Fruit fly (Drosophila melanogaster): ENCODE measurements around the gene PyK.

Gene PyK

DNA sequence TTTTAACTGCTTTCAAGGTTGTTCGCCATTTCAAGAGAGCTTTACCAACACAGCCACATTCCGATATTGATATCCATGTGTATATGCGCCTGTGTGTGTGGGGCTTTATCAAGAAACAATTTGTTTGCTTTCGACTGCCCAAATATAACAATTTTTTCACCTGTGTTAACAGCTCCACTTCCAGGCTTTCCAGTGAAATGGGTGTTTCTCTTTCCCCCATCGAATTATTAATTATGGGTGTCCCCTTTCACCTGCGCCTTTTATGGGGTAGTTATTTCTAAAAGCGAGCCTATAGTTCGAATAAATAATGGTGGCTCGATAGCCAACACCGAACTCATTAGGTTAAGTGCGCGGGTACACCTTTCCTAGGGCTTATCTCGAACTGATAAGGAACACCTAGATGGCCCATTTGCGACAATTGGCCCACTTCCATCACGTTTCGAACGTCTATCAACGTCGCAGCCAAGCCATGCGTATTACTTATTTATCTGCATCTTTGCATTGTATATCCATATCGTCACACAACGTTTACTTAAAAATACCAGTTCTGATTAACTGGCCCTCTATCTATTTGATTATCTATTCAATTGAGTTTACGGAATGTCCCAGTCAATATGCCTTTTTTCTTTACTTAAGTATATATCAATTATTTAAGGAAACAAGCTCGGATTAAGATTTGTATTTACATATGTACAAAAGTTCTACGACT is 44.7 kb downstream of the PyK start (continued):
- TF ChIP-seq Med (GFP tag) (peak; percentile 70), CG10209 (GFP tag; optimal IDR thresholded peaks at IDR 0.05) (no peak), ro (GFP tag; IDR thresholded peaks at IDR 0.05) (no peak), Fer1 (GFP tag; optimal IDR thresholded peaks at IDR 0.05) (peak; percentile 35), Hr78 (GFP tag; optimal IDR thresholded peaks at IDR 0.05) (peak in 1 of 2 experiments; percentile 32), mirr (GFP tag; optimal IDR thresholded peaks at IDR 0.05) (peak; percentile 91), CG3281 (GFP tag; optimal IDR thresholded peaks at IDR 0.05) (peak; percentile 31), gcm2 (GFP tag; optimal IDR thresholded peaks at IDR 0.05) (no peak), fd64A (GFP tag; optimal IDR thresholded peaks at IDR 0.05) (peak; percentile 9), sd (tag; optimal IDR thresholded peaks at IDR 0.05) (peak; percentile 56), CG34376 (GFP tag; optimal IDR thresholded peaks at IDR 0.05) (peak; percentile 53), Atf6 (GFP tag; IDR thresholded peaks at IDR 0.05) (0 out of 2 replicates have a peak, but pooled peaks have one; percentile 8)

dm6 chr3R:22420911-22421310 is 53.6 kb downstream of the PyK start, which contains the start of the genes Nop56 and mats:
Gene Nop56 (minus strand): TSS chr3R:22421068.
Gene mats (plus strand): TSS chr3R:22421161.
- peak; percentile 33 for TF ChIP-seq caup (GFP tag; optimal IDR thresholded peaks at IDR 0.05; ENCODE audit: severe bottlenecking)
- no peak for TF ChIP-seq CG7271 (tag; optimal IDR thresholded peaks at IDR 0.05)
- no peak for TF ChIP-seq otp (GFP tag; IDR thresholded peaks at IDR 0.05)
- TF ChIP-seq run (tag; optimal IDR thresholded peaks at IDR 0.05), result no peak
- peak; percentile 43 for TF ChIP-seq CG2116 (GFP tag; optimal IDR thresholded peaks at IDR 0.05)
- TF ChIP-seq phol (tag; optimal IDR thresholded peaks at IDR 0.05), result peak; percentile 48
- TF ChIP-seq fu2 (GFP tag; optimal IDR thresholded peaks at IDR 0.05), result no peak
- TF ChIP-seq p53 (GFP tag; optimal IDR thresholded peaks at IDR 0.05), result no peak
- no peak for TF ChIP-seq fd96Cb (tag; optimal IDR thresholded peaks at IDR 0.05)
- peak; percentile 37 for TF ChIP-seq Dref (GFP tag; IDR thresholded peaks at IDR 0.05)
- TF ChIP-seq B-H1 (GFP tag; IDR thresholded peaks at IDR 0.05), result no peak
- TF ChIP-seq CG3726 (GFP tag; IDR thresholded peaks at IDR 0.05), result no peak
- no peak for TF ChIP-seq wor (GFP tag; IDR thresholded peaks at IDR 0.05)
- TF ChIP-seq MESR4 (GFP tag; optimal IDR thresholded peaks at IDR 0.05), result peak; percentile 95
- TF ChIP-seq CG7372 (GFP tag; IDR thresholded peaks at IDR 0.05), result no peak
- TF ChIP-seq mam (GFP tag; optimal IDR thresholded peaks at IDR 0.05), result no peak
- TF ChIP-seq gem (tag; optimal IDR thresholded peaks at IDR 0.05), result no peak
- no peak for TF ChIP-seq PHDP (tag; optimal IDR thresholded peaks at IDR 0.05)
- TF ChIP-seq dm (GFP tag; optimal IDR thresholded peaks at IDR 0.05), result peak; percentile 98
- no peak for TF ChIP-seq Hr3 (GFP tag; optimal IDR thresholded peaks at IDR 0.05)
- no peak for TF ChIP-seq CG2889 (GFP tag; IDR thresholded peaks at IDR 0.05)
- TF ChIP-seq CG4360 (GFP tag; IDR thresholded peaks at IDR 0.05), result no peak
- TF ChIP-seq repo (GFP tag; optimal IDR thresholded peaks at IDR 0.05), result no peak
- TF ChIP-seq so (GFP tag; IDR thresholded peaks at IDR 0.05), result 0 out of 3 replicates have a peak, but pooled peaks have one; percentile 16
- TF ChIP-seq CG11504 (tag; optimal IDR thresholded peaks at IDR 0.05), result no peak
- TF ChIP-seq pb (GFP tag; optimal IDR thresholded peaks at IDR 0.05), result no peak
- TF ChIP-seq nerfin-1 (tag; optimal IDR thresholded peaks at IDR 0.05), result peak; percentile 29
- no peak for TF ChIP-seq pum (GFP tag; optimal IDR thresholded peaks at IDR 0.05)
- TF ChIP-seq sima (GFP tag; optimal IDR thresholded peaks at IDR 0.05), result no peak
- TF ChIP-seq CG2875 (GFP tag; optimal IDR thresholded peaks at IDR 0.05), result no peak
- peak; percentile 35; the same call in 1 of the 3 replicates for TF ChIP-seq row (GFP tag; IDR thresholded peaks at IDR 0.05)
- TF ChIP-seq CG14014 (GFP tag; IDR thresholded peaks at IDR 0.05), result no peak
- peak in 1 of 2 experiments; percentile 55 for TF ChIP-seq insv (GFP tag; optimal IDR thresholded peaks at IDR 0.05)
- peak; percentile 83 for TF ChIP-seq Ets97D (GFP tag; optimal IDR thresholded peaks at IDR 0.05)
- no peak for TF ChIP-seq pros (GFP tag; optimal IDR thresholded peaks at IDR 0.05)
- peak; percentile 62 for TF ChIP-seq Nf-YC (tag; optimal IDR thresholded peaks at IDR 0.05)
- no peak for TF ChIP-seq ac (GFP tag; optimal IDR thresholded peaks at IDR 0.05)
- no peak for TF ChIP-seq yki (optimal IDR thresholded peaks at IDR 0.05)

Measured in whole organism, embryonic.